Worm (Caenorhabditis elegans): ENCODE data around the gene C24A8.5.

C24A8.5 gene

DNA sequence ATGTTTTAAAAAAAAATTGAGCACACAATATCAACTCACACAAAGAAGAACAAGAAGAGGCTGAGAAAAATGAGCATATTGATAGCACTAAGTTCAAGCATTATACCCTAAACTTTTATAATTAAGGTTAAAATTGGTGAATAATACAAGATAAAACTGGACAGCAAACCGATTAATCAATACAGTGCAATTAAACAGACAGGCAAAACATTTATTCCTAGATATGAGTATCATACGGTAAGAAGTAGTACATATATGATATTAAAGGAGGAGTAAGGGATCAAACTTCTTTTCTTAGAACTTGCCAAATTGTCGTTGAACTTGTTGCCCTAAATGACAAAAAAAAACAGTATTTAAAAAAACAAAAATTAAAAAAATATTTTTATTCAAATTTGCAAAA is 43.3 kb upstream of the C24A8.5 start, which contains the start of gene R160.14:
Gene R160.14 (minus strand): TSS at position 101 of the 400 bp plus-strand sequence.
- TF ChIP-seq pag-3 (tag; optimal IDR thresholded peaks at IDR 0.05; ENCODE audit: borderline replicate concordance, insufficient read depth) (no peak), egl-27 (tag; optimal IDR thresholded peaks at IDR 0.05) (no peak), nhr-19 (GFP tag; conservative IDR thresholded peaks at IDR 0.05) (no peak), F16B12.6 (tag; optimal IDR thresholded peaks at IDR 0.05) (no peak), nhr-47 (tag; optimal IDR thresholded peaks at IDR 0.05) (no peak), lin-39 (tag; optimal IDR thresholded peaks at IDR 0.05) (no peak), nhr-11 (tag; optimal IDR thresholded peaks at IDR 0.05) (no peak), lsy-2 (tag; optimal IDR thresholded peaks at IDR 0.05) (no peak), aly-2 (tag; optimal IDR thresholded peaks at IDR 0.05) (no peak), zip-4 (GFP tag; optimal IDR thresholded peaks at IDR 0.05) (no peak), grh-1 (GFP tag; IDR thresholded peaks at IDR 0.05) (no peak), unc-30 (tag; optimal IDR thresholded peaks at IDR 0.05) (no peak), hpl-2 (GFP tag; optimal IDR thresholded peaks at IDR 0.05) (no peak), pqm-1 (tag; optimal IDR thresholded peaks at IDR 0.05) (no peak), aha-1 (tag; optimal IDR thresholded peaks at IDR 0.05) (no peak), xbp-1 (tag; optimal IDR thresholded peaks at IDR 0.05) (no peak), fkh-10 (GFP tag; optimal IDR thresholded peaks at IDR 0.05) (no peak), sox-4 (tag; optimal IDR thresholded peaks at IDR 0.05) (no peak), ceh-82 (tag; optimal IDR thresholded peaks at IDR 0.05) (no peak)

- TF ChIP-seq unc-30 (tag; optimal IDR thresholded peaks at IDR 0.05): no peak
- TF ChIP-seq nhr-12 (tag; optimal IDR thresholded peaks at IDR 0.05): no peak
- no peak for TF ChIP-seq xbp-1 (tag; optimal IDR thresholded peaks at IDR 0.05)
- TF ChIP-seq ces-1 (GFP tag; optimal IDR thresholded peaks at IDR 0.05): no peak
- no peak for TF ChIP-seq pag-3 (tag; optimal IDR thresholded peaks at IDR 0.05; ENCODE audit: borderline replicate concordance, insufficient read depth)
- no peak for TF ChIP-seq tbx-2 (tag; optimal IDR thresholded peaks at IDR 0.05)
- TF ChIP-seq lin-13 (GFP tag; optimal IDR thresholded peaks at IDR 0.05): no peak
- no peak for TF ChIP-seq mdl-1 (tag; optimal IDR thresholded peaks at IDR 0.05)
- TF ChIP-seq nhr-11 (tag; optimal IDR thresholded peaks at IDR 0.05): no peak
- no peak for TF ChIP-seq ztf-4 (tag; optimal IDR thresholded peaks at IDR 0.05)
- no peak for TF ChIP-seq isw-1 (GFP tag; IDR thresholded peaks at IDR 0.05)
- TF ChIP-seq fkh-10 (GFP tag; optimal IDR thresholded peaks at IDR 0.05): no peak
- no peak for TF ChIP-seq nhr-85 (tag)
- TF ChIP-seq aly-2 (tag; optimal IDR thresholded peaks at IDR 0.05): no peak
- TF ChIP-seq nhr-76 (tag; optimal IDR thresholded peaks at IDR 0.05): no peak
- TF ChIP-seq nhr-28 (tag; optimal IDR thresholded peaks at IDR 0.05): no peak
Observed at ce11 chrX:4371413-4371812, 42.7 kb upstream of the C24A8.5 start, which contains the start of gene R160.13. Gene R160.13 (minus strand): TSS chrX:4371513.

- TF ChIP-seq vab-15 (tag; optimal IDR thresholded peaks at IDR 0.05): no peak
- TF ChIP-seq nhr-90 (tag; optimal IDR thresholded peaks at IDR 0.05; ENCODE audit: poor library complexity): no peak
- TF ChIP-seq nhr-71 (tag; optimal IDR thresholded peaks at IDR 0.05): no peak
Observed at ce11 chrX:4370756-4371155, 42.0 kb upstream of the C24A8.5 start, which contains the start of gene R160.5. Gene R160.5 (minus strand): TSS chrX:4370856.

- no peak for TF ChIP-seq nhr-20 (tag; optimal IDR thresholded peaks at IDR 0.05)
- TF ChIP-seq nhr-85 (tag): no peak
- TF ChIP-seq jun-1 (tag; optimal IDR thresholded peaks at IDR 0.05): no peak
- no peak for TF ChIP-seq ces-1 (GFP tag; optimal IDR thresholded peaks at IDR 0.05)
- no peak for TF ChIP-seq fkh-4 (tag; optimal IDR thresholded peaks at IDR 0.05; ENCODE audit: borderline replicate concordance)
- TF ChIP-seq tlp-1 (tag; optimal IDR thresholded peaks at IDR 0.05): no peak
- no peak for TF ChIP-seq lin-35 (GFP tag; optimal IDR thresholded peaks at IDR 0.05)
- TF ChIP-seq hpl-2 (GFP tag; optimal IDR thresholded peaks at IDR 0.05): no peak
- no peak for TF ChIP-seq F16B12.6 (tag; optimal IDR thresholded peaks at IDR 0.05)
- no peak for TF ChIP-seq nhr-12 (tag; optimal IDR thresholded peaks at IDR 0.05)
- TF ChIP-seq alr-1 (tag; optimal IDR thresholded peaks at IDR 0.05; ENCODE audit: borderline replicate concordance): no peak
- no peak for TF ChIP-seq zag-1 (tag; optimal IDR thresholded peaks at IDR 0.05)
- TF ChIP-seq hlh-17 (GFP tag; optimal IDR thresholded peaks at IDR 0.05; ENCODE audit: borderline replicate concordance): no peak
- TF ChIP-seq fos-1 (tag; optimal IDR thresholded peaks at IDR 0.05): no peak
- no peak for TF ChIP-seq dsc-1 (tag; optimal IDR thresholded peaks at IDR 0.05)
- TF ChIP-seq hlh-4 (tag; optimal IDR thresholded peaks at IDR 0.05): no peak
- TF ChIP-seq nhr-47 (tag; optimal IDR thresholded peaks at IDR 0.05): no peak
Observed at ce11 chrX:4368800-4369199, 40.1 kb upstream of the C24A8.5 start, which contains the start of gene R160.4. Gene R160.4 (minus strand): TSS chrX:4368900.

Data from whole organism, L1 larva.